Fruit fly (Drosophila melanogaster) whole organism, embryonic: ENCODE measurements around the gene CG46042.

Experiments used
- ATbp ChIP-seq: fragments of 200-800 bp; sonication (Bioruptor generic); optimal IDR thresholded peaks from 2 replicates; lab custom pipeline; 2017; ENCODE audit warnings: missing biosample characterization, mild to moderate bottlenecking, missing genetic modification characterization, missing genetic modification reagents
- CG10565 ChIP-seq: fragments of 200-800 bp; sonication (Bioruptor generic); optimal IDR thresholded peaks from 3 replicates; lab custom pipeline; 2016; ENCODE audit warnings: missing biosample characterization, mild to moderate bottlenecking, missing genetic modification characterization
- CG11504 ChIP-seq: fragments of 200-800 bp; sonication (Bioruptor generic); optimal IDR thresholded peaks from 3 replicates; lab custom pipeline; 2019; ENCODE audit warnings: missing biosample characterization, mild to moderate bottlenecking, missing genetic modification characterization, moderate library complexity
- CG11560 ChIP-seq: fragments of 200-800 bp; sonication (Bioruptor generic); IDR thresholded peaks from 3 replicates; pipeline ENCODE4 v1.3.6; 2022; ENCODE audit warnings: missing biosample characterization, missing genetic modification characterization
- CG11695 ChIP-seq: fragments of 200-800 bp; sonication (Bioruptor generic); IDR thresholded peaks from 3 replicates; pipeline ENCODE4 v1.3.6; 2022; ENCODE audit warnings: missing biosample characterization, missing genetic modification characterization
- CG11696 ChIP-seq: fragments of 200-800 bp; sonication (Bioruptor generic); IDR thresholded peaks from 2 replicates; pipeline ENCODE4 v1.3.6; 2022; ENCODE audit warnings: missing biosample characterization, missing genetic modification characterization
- CG13296 ChIP-seq: fragments of 200-800 bp; sonication (Bioruptor generic); optimal IDR thresholded peaks from 3 replicates; lab custom pipeline; 2018; ENCODE audit warnings: missing biosample characterization, mild to moderate bottlenecking, missing genetic modification characterization
- CG13424 ChIP-seq: fragments of 200-800 bp; sonication (Bioruptor generic); optimal IDR thresholded peaks from 2 replicates; lab custom pipeline; 2019; ENCODE audit warnings: missing biosample characterization, mild to moderate bottlenecking, missing genetic modification characterization, moderate library complexity
- CG14014 ChIP-seq: fragments of 200-800 bp; sonication (Bioruptor generic); IDR thresholded peaks from 2 replicates; pipeline ENCODE4 v1.3.6; 2022; ENCODE audit warnings: missing biosample characterization, missing genetic modification characterization
- CG17361 ChIP-seq: fragments of 200-800 bp; sonication (Bioruptor generic); IDR thresholded peaks from 3 replicates; pipeline ENCODE4 v1.3.6; 2022; ENCODE audit warnings: missing biosample characterization, missing genetic modification characterization
- CG42726 ChIP-seq: fragments of 200-800 bp; sonication (Bioruptor generic); IDR thresholded peaks from 2 replicates; pipeline ENCODE4 v1.3.6; 2022; ENCODE audit warnings: missing biosample characterization, missing genetic modification characterization; ENCODE audit not compliant: partially characterized antibody
- CG4328 ChIP-seq: fragments of 200-800 bp; sonication (Bioruptor generic); optimal IDR thresholded peaks from 3 replicates; lab custom pipeline; 2017; ENCODE audit warnings: missing biosample characterization, missing genetic modification reagents, missing genetic modification characterization
- CG43689 ChIP-seq: fragments of 200-800 bp; sonication (Bioruptor generic); IDR thresholded peaks from 2 replicates; pipeline ENCODE4 v1.3.6; 2022; ENCODE audit warnings: missing biosample characterization, missing genetic modification characterization
- CG4707 ChIP-seq: fragments of 200-800 bp; sonication (Bioruptor generic); optimal IDR thresholded peaks from 2 replicates; lab custom pipeline; 2018; ENCODE audit warnings: missing biosample characterization, mild to moderate bottlenecking, missing genetic modification characterization, moderate library complexity
- CG6654 ChIP-seq: fragments of 200-800 bp; sonication (Bioruptor generic); optimal IDR thresholded peaks from 2 replicates; lab custom pipeline; 2017; ENCODE audit warnings: missing biosample characterization, mild to moderate bottlenecking, missing genetic modification characterization
- CG8290 ChIP-seq, 3 experiments: fragments of 200-800 bp; sonication (Bioruptor generic); optimal IDR thresholded peaks; 2 replicates each; lab custom pipeline; 2016 to 2019; ENCODE audit warnings: missing biosample characterization in 3 of 3, missing genetic modification characterization in 3 of 3, mild to moderate bottlenecking in 2 of 3, moderate library complexity in 1 of 3
- CG9876 ChIP-seq: fragments of 200-800 bp; sonication (Bioruptor generic); optimal IDR thresholded peaks from 2 replicates; lab custom pipeline; 2016; ENCODE audit warnings: missing biosample characterization, missing genetic modification characterization
- CTCF ChIP-seq: fragments of 200-800 bp; sonication (Bioruptor generic); optimal IDR thresholded peaks from 2 replicates; lab custom pipeline; 2017; ENCODE audit warnings: missing biosample characterization, mild to moderate bottlenecking, missing genetic modification characterization, moderate library complexity
- CoRest ChIP-seq: fragments of 200-800 bp; sonication (Bioruptor generic); optimal IDR thresholded peaks from 3 replicates; lab custom pipeline; 2018; ENCODE audit warnings: missing biosample characterization, mild to moderate bottlenecking, missing genetic modification characterization, moderate library complexity
- CrebB ChIP-seq: fragments of 200-800 bp; sonication (Bioruptor generic); optimal IDR thresholded peaks from 3 replicates; lab custom pipeline; 2018; ENCODE audit warnings: missing biosample characterization, mild to moderate bottlenecking, missing genetic modification characterization
- Drgx ChIP-seq: fragments of 200-800 bp; sonication (Bioruptor generic); IDR thresholded peaks from 2 replicates; pipeline ENCODE4 v1.3.6; 2022; ENCODE audit warnings: missing biosample characterization, missing genetic modification characterization
- Eip74EF ChIP-seq, 2 experiments: fragments of 200-800 bp in 1 of 2; fragments of >200 bp in 1 of 2; sonication (Bioruptor generic) in 1 of 2; optimal IDR thresholded peaks; 2 replicates each; lab custom pipeline; 2017 to 2019; ENCODE audit warnings: missing biosample characterization in 2 of 2, missing genetic modification characterization in 2 of 2, mild to moderate bottlenecking in 1 of 2, moderate library complexity in 1 of 2
- Ets65A ChIP-seq: fragments of 200-800 bp; sonication (Bioruptor generic); peaks from one replicate; lab custom pipeline; 2016; ENCODE audit warnings: missing biosample characterization, missing genetic modification characterization
- HLH4C ChIP-seq: fragments of 200-800 bp; sonication (Bioruptor generic); IDR thresholded peaks from 3 replicates; pipeline ENCODE4 v1.3.6; 2022; ENCODE audit warnings: missing biosample characterization, missing genetic modification characterization; ENCODE audit not compliant: partially characterized antibody
- Hand ChIP-seq: fragments of 200-800 bp; sonication (Bioruptor generic); optimal IDR thresholded peaks from 2 replicates; lab custom pipeline; 2017; ENCODE audit warnings: mild to moderate bottlenecking, missing biosample characterization, missing genetic modification reagents, missing genetic modification characterization
- MESR4 ChIP-seq: fragments of 200-800 bp; sonication (Bioruptor generic); optimal IDR thresholded peaks from 2 replicates; lab custom pipeline; 2018; ENCODE audit warnings: missing biosample characterization, mild to moderate bottlenecking, missing genetic modification characterization, moderate library complexity
- Meics ChIP-seq: fragments of 200-800 bp; sonication (Bioruptor generic); optimal IDR thresholded peaks from 2 replicates; lab custom pipeline; 2017; ENCODE audit warnings: missing biosample characterization, mild to moderate bottlenecking, missing genetic modification characterization
- Mes4 ChIP-seq: fragments of 200-800 bp; sonication (Bioruptor generic); optimal IDR thresholded peaks from 2 replicates; lab custom pipeline; 2016; ENCODE audit warnings: missing biosample characterization, missing genetic modification characterization
- Oli ChIP-seq: fragments of 200-800 bp; sonication (Bioruptor generic); optimal IDR thresholded peaks from 2 replicates; lab custom pipeline; 2018; ENCODE audit warnings: missing biosample characterization, mild to moderate bottlenecking, missing genetic modification characterization, moderate library complexity
- Six4 ChIP-seq: fragments of 200-800 bp; sonication (Bioruptor generic); optimal IDR thresholded peaks from 2 replicates; lab custom pipeline; 2016; ENCODE audit warnings: missing biosample characterization, missing genetic modification characterization
- Stat92E ChIP-seq, 3 experiments: fragments of >200 bp in 2 of 3; fragments of 200-800 bp in 1 of 3; sonication (Bioruptor generic) in 1 of 3; optimal IDR thresholded peaks; 2 replicates each; lab custom pipeline; 2017 to 2019; ENCODE audit warnings: missing biosample characterization in 3 of 3, missing genetic modification characterization in 3 of 3, mild to moderate bottlenecking in 1 of 3, moderate library complexity in 1 of 3
- ash1 ChIP-seq: fragments of 200-800 bp; sonication (Bioruptor generic); optimal IDR thresholded peaks from 2 replicates; lab custom pipeline; 2018; ENCODE audit warnings: missing biosample characterization, mild to moderate bottlenecking, missing genetic modification characterization
- caup ChIP-seq: fragments of 200-800 bp; sonication (Bioruptor generic); optimal IDR thresholded peaks from 3 replicates; lab custom pipeline; 2017; ENCODE audit warnings: missing biosample characterization, mild to moderate bottlenecking, missing genetic modification characterization, moderate library complexity; ENCODE audit not compliant: severe bottlenecking
- dm ChIP-seq: fragments of 200-800 bp; sonication (Bioruptor generic); optimal IDR thresholded peaks from 3 replicates; lab custom pipeline; 2016; ENCODE audit warnings: missing biosample characterization, missing genetic modification characterization
- fd3F ChIP-seq: fragments of 200-800 bp; sonication (Bioruptor generic); optimal IDR thresholded peaks from 2 replicates; lab custom pipeline; 2018; ENCODE audit warnings: missing biosample characterization, mild to moderate bottlenecking, missing genetic modification characterization, moderate library complexity
- hbn ChIP-seq: fragments of 200-800 bp; sonication (Bioruptor generic); IDR thresholded peaks from 2 replicates; pipeline ENCODE4 v1.3.6; 2022; ENCODE audit warnings: missing biosample characterization, missing genetic modification characterization; ENCODE audit not compliant: partially characterized antibody
- insv ChIP-seq, 2 experiments: fragments of 200-800 bp; sonication (Bioruptor generic); optimal IDR thresholded peaks; 3 replicates each; lab custom pipeline; 2016 to 2018; ENCODE audit warnings: missing biosample characterization in 2 of 2, missing genetic modification characterization in 2 of 2
- jumu ChIP-seq: fragments of 200-800 bp; sonication (Bioruptor generic); optimal IDR thresholded peaks from 3 replicates; lab custom pipeline; 2016; ENCODE audit warnings: missing biosample characterization, missing genetic modification characterization
- klu ChIP-seq: fragments of 200-800 bp; sonication (Bioruptor generic); IDR thresholded peaks from 2 replicates; pipeline ENCODE4 v1.3.6; 2022; ENCODE audit warnings: missing biosample characterization, missing genetic modification characterization
- lola ChIP-seq, 3 experiments: fragments of >200 bp in 2 of 3; fragments of 200-800 bp in 1 of 3; sonication (Bioruptor generic) in 1 of 3; optimal IDR thresholded peaks; 2 replicates each; lab custom pipeline; 2017 to 2019; ENCODE audit warnings: missing biosample characterization in 3 of 3, missing genetic modification characterization in 3 of 3, mild to moderate bottlenecking in 1 of 3, moderate library complexity in 1 of 3
- maf-S ChIP-seq: fragments of 200-800 bp; sonication (Bioruptor generic); optimal IDR thresholded peaks from 2 replicates; lab custom pipeline; 2016; ENCODE audit warnings: missing biosample characterization, missing genetic modification characterization
- pros ChIP-seq: fragments of 200-800 bp; sonication (Bioruptor generic); optimal IDR thresholded peaks from 3 replicates; lab custom pipeline; 2019; ENCODE audit warnings: missing biosample characterization, mild to moderate bottlenecking, missing genetic modification characterization, moderate library complexity
- tll ChIP-seq, 2 experiments: fragments of 200-800 bp in 1 of 2; fragments of >200 bp in 1 of 2; sonication (Bioruptor generic) in 1 of 2; optimal IDR thresholded peaks; 2 replicates each; lab custom pipeline; 2017 to 2019; ENCODE audit warnings: missing biosample characterization in 2 of 2, missing genetic modification characterization in 2 of 2, mild to moderate bottlenecking in 1 of 2, moderate library complexity in 1 of 2
- tup ChIP-seq: fragments of 200-800 bp; sonication (Bioruptor generic); optimal IDR thresholded peaks from 2 replicates; lab custom pipeline; 2016; ENCODE audit warnings: missing biosample characterization, mild to moderate bottlenecking, missing genetic modification characterization, moderate library complexity
- wdn ChIP-seq: fragments of 200-800 bp; sonication (Bioruptor generic); IDR thresholded peaks from 2 replicates; pipeline ENCODE4 v1.3.6; 2022; ENCODE audit warnings: missing biosample characterization, missing genetic modification characterization
- z ChIP-seq: fragments of 200-800 bp; sonication (Bioruptor generic); IDR thresholded peaks from 3 replicates; pipeline ENCODE4 v1.3.6; 2022; ENCODE audit warnings: missing biosample characterization, missing genetic modification characterization
- zen2 ChIP-seq: fragments of 200-800 bp; sonication (Bioruptor generic); IDR thresholded peaks from 3 replicates; pipeline ENCODE4 v1.3.6; 2022; ENCODE audit warnings: missing biosample characterization, missing genetic modification characterization; ENCODE audit not compliant: partially characterized antibody
- zfh1 ChIP-seq: fragments of 200-800 bp; sonication (Bioruptor generic); IDR thresholded peaks from 3 replicates; pipeline ENCODE4 v1.3.6; 2022; ENCODE audit warnings: missing biosample characterization, missing genetic modification characterization

CG46042 gene

DNA sequence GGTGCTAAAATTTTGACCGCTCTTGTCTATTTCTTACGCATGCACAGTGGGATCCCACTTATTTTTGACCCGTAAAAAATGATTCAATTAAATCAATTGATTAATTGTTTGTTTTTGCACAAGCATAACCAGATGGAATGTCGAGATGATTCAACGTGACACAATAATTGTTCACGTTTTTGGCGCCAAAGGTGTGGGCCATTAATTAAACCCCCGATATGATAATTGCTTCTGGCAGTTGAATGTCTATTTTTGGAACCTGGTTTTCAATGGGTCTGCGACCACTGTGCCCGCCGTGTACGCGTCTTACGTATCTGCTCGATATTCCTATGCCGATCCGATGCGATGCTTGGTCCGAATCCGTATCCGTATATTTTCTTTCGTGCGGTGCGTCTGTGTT is 50.2 kb downstream of the CG46042 start (continued):
- peak; percentile 55; the same call in 2 of the 3 replicates for TF ChIP-seq CG11560 (tag; lab: Robert Waterston, UW)
- peak; percentile 33; the same call in 1 of the 3 replicates for TF ChIP-seq zen2 (GFP tag; lab: Robert Waterston, UW)
- peak; percentile 59; the same call in 1 of the 2 replicates for TF ChIP-seq wdn (GFP tag; lab: Robert Waterston, UW)
- peak; percentile 81 for TF ChIP-seq CG11695 (GFP tag; lab: Robert Waterston, UW)
- peak; percentile 58 for TF ChIP-seq CrebB (tag; lab: Kevin White, UChicago)
- TF ChIP-seq tup (GFP tag; lab: Kevin White, UChicago), result no peak
- TF ChIP-seq Mes4 (GFP tag; lab: Kevin White, UChicago), result no peak
- TF ChIP-seq Oli, result peak; percentile 77
- peak; percentile 78 for TF ChIP-seq CG11504 (tag; lab: Kevin White, UChicago)
- TF ChIP-seq CG17361 (GFP tag; lab: Robert Waterston, UW), result peak; percentile 84
- TF ChIP-seq CoRest (tag; lab: Kevin White, UChicago), result peak; percentile 71
- peak; percentile 79 for TF ChIP-seq CG14014 (GFP tag; lab: Robert Waterston, UW)
- TF ChIP-seq z, result no peak
- TF ChIP-seq Meics, result peak; percentile 71
- peak; percentile 98 for TF ChIP-seq Ets65A (GFP tag; lab: Kevin White, UChicago)
- no peak for TF ChIP-seq ash1 (GFP tag; lab: Kevin White, UChicago)
- peak; percentile 72 for TF ChIP-seq Six4 (GFP tag; lab: Kevin White, UChicago)
- TF ChIP-seq Stat92E (GFP tag; optimal IDR thresholded peaks at IDR 0.05; lab: Kevin White, UChicago), result no peak
- peak; percentile 82 for TF ChIP-seq zfh1 (GFP tag; lab: Robert Waterston, UW)
- peak in 1 of 3 experiments; percentile 37 for TF ChIP-seq lola (GFP tag; optimal IDR thresholded peaks at IDR 0.05; lab: Kevin White, UChicago)
- no peak for TF ChIP-seq pros (GFP tag; lab: Kevin White, UChicago)
- no peak for TF ChIP-seq insv (GFP tag; optimal IDR thresholded peaks at IDR 0.05; lab: Kevin White, UChicago)
- no peak for TF ChIP-seq CG42726 (GFP tag; lab: Robert Waterston, UW)
- peak; percentile 62 for TF ChIP-seq CG13296 (GFP tag; lab: Kevin White, UChicago)
- peak; percentile 65 for TF ChIP-seq ATbp (GFP tag; lab: Kevin White, UChicago)
- TF ChIP-seq CG13424 (tag; lab: Kevin White, UChicago), result peak; percentile 68
- TF ChIP-seq CG8290 (GFP tag; optimal IDR thresholded peaks at IDR 0.05; lab: Kevin White, UChicago), result peak; percentile 51
- TF ChIP-seq CG8290 (tag; optimal IDR thresholded peaks at IDR 0.05; lab: Kevin White, UChicago), result no peak
- peak; percentile 50; the same call in 1 of the 2 replicates for TF ChIP-seq klu
- peak; percentile 18 for TF ChIP-seq CTCF (GFP tag; lab: Kevin White, UChicago)
- TF ChIP-seq tll (GFP tag; optimal IDR thresholded peaks at IDR 0.05; lab: Kevin White, UChicago), result peak in 1 of 2 experiments; percentile 27
- no peak for TF ChIP-seq Hand (GFP tag; lab: Kevin White, UChicago)
- peak; percentile 56 for TF ChIP-seq fd3F
- TF ChIP-seq CG10565, result no peak
- peak; percentile 33 for TF ChIP-seq dm (GFP tag; lab: Kevin White, UChicago)
- TF ChIP-seq caup (GFP tag; lab: Kevin White, UChicago), result peak; percentile 54
- peak; percentile 46 for TF ChIP-seq CG4707 (GFP tag; lab: Kevin White, UChicago)
- TF ChIP-seq CG6654 (GFP tag; lab: Kevin White, UChicago), result peak; percentile 42
- TF ChIP-seq MESR4 (GFP tag; lab: Kevin White, UChicago), result no peak
- peak; percentile 13 for TF ChIP-seq CG9876 (GFP tag; lab: Kevin White, UChicago)
- peak; percentile 80 for TF ChIP-seq jumu (GFP tag; lab: Kevin White, UChicago)
- TF ChIP-seq hbn (GFP tag; lab: Robert Waterston, UW), result no peak
- peak; percentile 68 for TF ChIP-seq CG11696 (GFP tag; lab: Robert Waterston, UW)
- TF ChIP-seq maf-S (GFP tag; lab: Kevin White, UChicago), result peak; percentile 36
- peak; percentile 51 for TF ChIP-seq CG43689 (GFP tag; lab: Robert Waterston, UW)
- TF ChIP-seq Eip74EF (GFP tag; optimal IDR thresholded peaks at IDR 0.05; lab: Kevin White, UChicago), result peak in 1 of 2 experiments; percentile 63
- peak; percentile 40; the same call in 1 of the 3 replicates for TF ChIP-seq HLH4C (GFP tag; lab: Robert Waterston, UW)
- peak; percentile 65 for TF ChIP-seq CG4328
- TF ChIP-seq Drgx, result peak; percentile 68
